Fruit fly (Drosophila melanogaster): ENCODE results near the gene TTLL3B.

Gene TTLL3B

dm6 chr2L:6722822-6723749, 9.6 kb upstream of the TTLL3B start, which contains the start of gene homer (continued):
- TF ChIP-seq unpg (GFP tag; optimal IDR thresholded peaks at IDR 0.05) (no peak), CG11504 (tag; optimal IDR thresholded peaks at IDR 0.05) (no peak), CG16815 (GFP tag; optimal IDR thresholded peaks at IDR 0.05) (no peak), Abd-B (GFP tag; optimal IDR thresholded peaks at IDR 0.05) (peak; percentile 84), Scr (GFP tag; IDR thresholded peaks at IDR 0.05; ENCODE audit: partially characterized antibody) (peak; percentile 93), kni (GFP tag; optimal IDR thresholded peaks at IDR 0.05) (peak; percentile 55), Mad (GFP tag; optimal IDR thresholded peaks at IDR 0.05) (no peak), Vsx1 (GFP tag; optimal IDR thresholded peaks at IDR 0.05) (peak; percentile 63), Sry-δ (GFP tag; optimal IDR thresholded peaks at IDR 0.05) (peak; percentile 91), CG12659 (GFP tag; optimal IDR thresholded peaks at IDR 0.05) (peak; percentile 78), CG32772 (GFP tag; IDR thresholded peaks at IDR 0.05) (peak; percentile 25; the same call in 1 of the 2 replicates), sna (GFP tag; IDR thresholded peaks at IDR 0.05; ENCODE audit: partially characterized antibody) (peak; percentile 86; the same call in 1 of the 2 replicates), sr (GFP tag; IDR thresholded peaks at IDR 0.05) (peak; percentile 98), CG12391 (tag; optimal IDR thresholded peaks at IDR 0.05) (peak; percentile 18), CG14710 (tag; optimal IDR thresholded peaks at IDR 0.05) (peak; percentile 45), hb (GFP tag; IDR thresholded peaks at IDR 0.05; ENCODE audit: partially characterized antibody) (peak; percentile 95), dm (GFP tag; optimal IDR thresholded peaks at IDR 0.05) (peak; percentile 27), Rfx (GFP tag; IDR thresholded peaks at IDR 0.05) (peak; percentile 23; the same call in 1 of the 2 replicates), fru (optimal IDR thresholded peaks at IDR 0.05) (no peak), nom (GFP tag; optimal IDR thresholded peaks at IDR 0.05) (peak; percentile 36), Med (GFP tag) (peak; percentile 70), ac (GFP tag; optimal IDR thresholded peaks at IDR 0.05) (peak; percentile 27), Six4 (GFP tag; optimal IDR thresholded peaks at IDR 0.05) (no peak), CG13123 (GFP tag; optimal IDR thresholded peaks at IDR 0.05) (no peak), Poxn (GFP tag; IDR thresholded peaks at IDR 0.05) (no peak), gsb-n (tag; optimal IDR thresholded peaks at IDR 0.05) (peak; percentile 48)

- TF ChIP-seq YL-1 (GFP tag; optimal IDR thresholded peaks at IDR 0.05) (peak; percentile 86), unpg (GFP tag; optimal IDR thresholded peaks at IDR 0.05) (no peak), bbx (GFP tag; IDR thresholded peaks at IDR 0.05; ENCODE audit: partially characterized antibody) (peak; percentile 44; the same call in 1 of the 2 replicates), CG7963 (GFP tag; IDR thresholded peaks at IDR 0.05; ENCODE audit: partially characterized antibody) (0 out of 3 replicates have a peak, but pooled peaks have one; percentile 4), ato (GFP tag; IDR thresholded peaks at IDR 0.05; ENCODE audit: partially characterized antibody) (0 out of 2 replicates have a peak, but pooled peaks have one; percentile 19), CG3281 (GFP tag; optimal IDR thresholded peaks at IDR 0.05) (no peak), Opbp (GFP tag; IDR thresholded peaks at IDR 0.05; ENCODE audit: partially characterized antibody) (peak; percentile 29; the same call in 1 of the 3 replicates), lola (GFP tag; optimal IDR thresholded peaks at IDR 0.05) (peak in 1 of 3 experiments; percentile 66), CG8388 (GFP tag; optimal IDR thresholded peaks at IDR 0.05) (no peak), Pdp1 (GFP tag; optimal IDR thresholded peaks at IDR 0.05) (peak in 1 of 2 experiments; percentile 37), CG12744 (GFP tag; optimal IDR thresholded peaks at IDR 0.05) (no peak), wek (GFP tag; optimal IDR thresholded peaks at IDR 0.05) (no peak), Six4 (GFP tag; optimal IDR thresholded peaks at IDR 0.05) (no peak), CG10565 (GFP tag; optimal IDR thresholded peaks at IDR 0.05) (no peak), crol (GFP tag; IDR thresholded peaks at IDR 0.05) (no peak), lov (optimal IDR thresholded peaks at IDR 0.05) (no peak), lov (GFP tag; IDR thresholded peaks at IDR 0.05) (no peak), pzg (GFP tag; optimal IDR thresholded peaks at IDR 0.05) (peak; percentile 36), Awh (GFP tag; IDR thresholded peaks at IDR 0.05) (0 out of 2 replicates have a peak, but pooled peaks have one; percentile 37), cg (GFP tag; optimal IDR thresholded peaks at IDR 0.05) (peak; percentile 99), CG31388 (GFP tag; optimal IDR thresholded peaks at IDR 0.05) (no peak)
These were observed 8.7 kb upstream of the TTLL3B start, which contains the start of gene Liprin-alpha for dm6 chr2L:6723750-6724503. Gene Liprin-alpha, plus strand, starts transcription at chr2L:6723903.
